Worm (Caenorhabditis elegans): ENCODE data around the gene tsen-2.

The tsen-2 gene

DNA sequence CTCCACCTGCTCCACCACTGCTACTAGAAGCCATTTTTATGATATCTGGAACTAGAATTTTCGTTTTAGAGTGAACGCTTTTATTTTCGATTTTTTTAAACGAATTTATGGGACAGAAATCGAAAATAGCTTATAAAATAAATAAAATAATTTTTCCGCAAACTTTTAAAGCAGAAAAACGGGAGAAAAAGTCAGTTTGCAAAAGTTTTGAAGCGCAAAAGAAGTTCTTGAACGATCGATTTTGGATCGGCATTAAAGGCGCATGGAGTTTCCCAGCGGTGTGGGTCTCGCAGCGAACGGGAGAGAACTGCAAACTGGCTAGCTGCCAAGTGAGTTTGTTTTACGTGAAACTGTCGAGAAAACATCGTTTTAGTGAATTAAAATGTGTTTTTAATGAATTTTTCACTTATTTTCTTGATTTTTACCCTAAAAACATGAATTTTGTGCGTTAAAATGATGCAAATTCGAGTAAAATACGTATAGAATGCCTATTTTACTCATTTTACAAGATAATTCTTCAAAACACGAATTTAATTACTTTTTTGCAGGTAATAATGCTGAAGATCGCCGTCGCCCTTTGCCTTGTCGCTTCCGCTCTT is 22.2 kb upstream of the tsen-2 start, which contains the start of the genes ccf-1 and trap-4 (continued):
- TF ChIP-seq ceh-88 (GFP tag; IDR thresholded peaks at IDR 0.05) (no peak), tbx-2 (tag; optimal IDR thresholded peaks at IDR 0.05) (peak; percentile 32), ets-5 (GFP tag; IDR thresholded peaks at IDR 0.05) (no peak), blmp-1 (tag; optimal IDR thresholded peaks at IDR 0.05) (peak; percentile 66), grh-1 (GFP tag; IDR thresholded peaks at IDR 0.05) (no peak), nhr-237 (tag; optimal IDR thresholded peaks at IDR 0.05) (no peak), nhr-12 (tag; optimal IDR thresholded peaks at IDR 0.05) (no peak), egl-27 (tag; optimal IDR thresholded peaks at IDR 0.05) (no peak), nhr-11 (tag; optimal IDR thresholded peaks at IDR 0.05) (no peak), fkh-8 (tag; optimal IDR thresholded peaks at IDR 0.05) (peak; percentile 7), efl-1 (optimal IDR thresholded peaks at IDR 0.05) (peak; percentile 67 to 76), efl-1 (GFP tag; optimal IDR thresholded peaks at IDR 0.05 in 1 of 2) (peak; percentile 62 to 94), Y116A8C.19 (tag; optimal IDR thresholded peaks at IDR 0.05; ENCODE audit: borderline replicate concordance) (no peak), alr-1 (tag; optimal IDR thresholded peaks at IDR 0.05; ENCODE audit: borderline replicate concordance) (no peak), xbp-1 (tag; optimal IDR thresholded peaks at IDR 0.05) (peak; percentile 40), lin-35 (GFP tag; optimal IDR thresholded peaks at IDR 0.05) (peak; percentile 67 to 84), unc-86 (tag; optimal IDR thresholded peaks at IDR 0.05) (no peak), vab-15 (tag; optimal IDR thresholded peaks at IDR 0.05) (no peak), lin-15B (tag; optimal IDR thresholded peaks at IDR 0.05) (peak; percentile 16), hpl-2 (GFP tag; optimal IDR thresholded peaks at IDR 0.05) (no peak), unc-130 (tag; optimal IDR thresholded peaks at IDR 0.05) (peak; percentile 13), aha-1 (tag; optimal IDR thresholded peaks at IDR 0.05) (no peak), nhr-28 (tag; optimal IDR thresholded peaks at IDR 0.05) (no peak), ces-1 (GFP tag; optimal IDR thresholded peaks at IDR 0.05) (no peak), lin-14 (GFP tag; optimal IDR thresholded peaks at IDR 0.05) (no peak), rnt-1 (tag; optimal IDR thresholded peaks at IDR 0.05) (peak; percentile 47), lsy-2 (tag; optimal IDR thresholded peaks at IDR 0.05) (peak; percentile 61 to 84), snpc-4 (tag; optimal IDR thresholded peaks at IDR 0.05) (peak; percentile 25), C34B4.2 (tag; optimal IDR thresholded peaks at IDR 0.05) (no peak), fkh-10 (GFP tag; optimal IDR thresholded peaks at IDR 0.05) (no peak), nhr-71 (tag; optimal IDR thresholded peaks at IDR 0.05) (peak; percentile 58), elt-2 (tag; optimal IDR thresholded peaks at IDR 0.05) (no peak), hlh-4 (tag; optimal IDR thresholded peaks at IDR 0.05) (no peak), ama-1 (optimal IDR thresholded peaks at IDR 0.05) (no peak), sox-4 (tag; optimal IDR thresholded peaks at IDR 0.05) (no peak), unc-62 (GFP tag; optimal IDR thresholded peaks at IDR 0.05) (no peak), mef-2 (tag; optimal IDR thresholded peaks at IDR 0.05) (no peak), nhr-84 (tag; optimal IDR thresholded peaks at IDR 0.05) (no peak), pag-3 (tag; optimal IDR thresholded peaks at IDR 0.05; ENCODE audit: borderline replicate concordance, insufficient read depth) (no peak), pax-3 (tag; optimal IDR thresholded peaks at IDR 0.05) (no peak), swsn-7 (tag; optimal IDR thresholded peaks at IDR 0.05) (peak; percentile 6), mdl-1 (tag; optimal IDR thresholded peaks at IDR 0.05) (no peak), lin-13 (GFP tag; optimal IDR thresholded peaks at IDR 0.05) (peak; percentile 55), pqm-1 (tag; optimal IDR thresholded peaks at IDR 0.05) (no peak), nhr-85 (tag) (peak; percentile 67), dsc-1 (tag; optimal IDR thresholded peaks at IDR 0.05) (peak; percentile 35), sup-37 (GFP tag; optimal IDR thresholded peaks at IDR 0.05) (no peak), C16A3.4 (tag; optimal IDR thresholded peaks at IDR 0.05) (peak; percentile 48), lin-39 (tag; optimal IDR thresholded peaks at IDR 0.05) (no peak), nhr-77 (tag; optimal IDR thresholded peaks at IDR 0.05) (peak; percentile 42), zag-1 (tag; optimal IDR thresholded peaks at IDR 0.05) (no peak), nhr-76 (tag; optimal IDR thresholded peaks at IDR 0.05) (no peak), mep-1 (tag; optimal IDR thresholded peaks at IDR 0.05) (peak; percentile 75), irx-1 (tag; optimal IDR thresholded peaks at IDR 0.05) (no peak)

All from whole organism, L1 larva.